Fruit fly (Drosophila melanogaster) whole organism, embryonic: Measurements from ENCODE around the gene CG15199.

Experiments used
- BEAF-32 ChIP-seq: fragments of 200-800 bp; sonication (Bioruptor generic); optimal IDR thresholded peaks from 3 replicates; lab custom pipeline; 2017; ENCODE audit warnings: missing biosample characterization, missing genetic modification characterization, mild to moderate bottlenecking, moderate library complexity, missing genetic modification reagents
- Bdp1 ChIP-seq: fragments of 200-800 bp; sonication (Bioruptor generic); optimal IDR thresholded peaks from 3 replicates; lab custom pipeline; 2016; ENCODE audit warnings: missing biosample characterization, missing genetic modification characterization
- CG12769 ChIP-seq: fragments of 200-800 bp; sonication (Bioruptor generic); optimal IDR thresholded peaks from 2 replicates; lab custom pipeline; 2019; ENCODE audit warnings: missing biosample characterization, mild to moderate bottlenecking, missing genetic modification characterization, moderate library complexity
- CG13624 ChIP-seq: fragments of 200-800 bp; sonication (Bioruptor generic); optimal IDR thresholded peaks from 2 replicates; lab custom pipeline; 2016; ENCODE audit warnings: missing biosample characterization, missing genetic modification characterization
- CG13894 ChIP-seq: fragments of 200-800 bp; sonication (Bioruptor generic); optimal IDR thresholded peaks from 3 replicates; lab custom pipeline; 2018; ENCODE audit warnings: missing biosample characterization, mild to moderate bottlenecking, missing genetic modification characterization, moderate library complexity
- CG1603 ChIP-seq: fragments of 200-800 bp; sonication (Bioruptor generic); optimal IDR thresholded peaks from 2 replicates; lab custom pipeline; 2019; ENCODE audit warnings: missing biosample characterization, mild to moderate bottlenecking, missing genetic modification characterization, moderate library complexity
- CG18476 ChIP-seq: fragments of 200-800 bp; sonication (Bioruptor generic); optimal IDR thresholded peaks from 2 replicates; lab custom pipeline; 2016; ENCODE audit warnings: missing biosample characterization, mild to moderate bottlenecking, missing genetic modification characterization
- CG2120 ChIP-seq: fragments of 200-800 bp; sonication (Bioruptor generic); optimal IDR thresholded peaks from 3 replicates; lab custom pipeline; 2016; ENCODE audit warnings: missing biosample characterization, missing genetic modification characterization
- CG2678 ChIP-seq: fragments of 200-800 bp; sonication (Bioruptor generic); optimal IDR thresholded peaks from 3 replicates; lab custom pipeline; 2019; ENCODE audit warnings: missing biosample characterization, mild to moderate bottlenecking, missing genetic modification characterization, moderate library complexity
- CG30020 ChIP-seq: fragments of 200-800 bp; optimal IDR thresholded peaks from 2 replicates; lab custom pipeline; 2019; ENCODE audit warnings: missing biosample characterization, mild to moderate bottlenecking, missing genetic modification characterization, moderate library complexity
- CG3726 ChIP-seq: fragments of 200-800 bp; sonication (Bioruptor generic); IDR thresholded peaks from 3 replicates; pipeline ENCODE4, ENCODE4 v1.3.6; 2022; ENCODE audit warnings: missing biosample characterization, missing genetic modification characterization
- CG7963 ChIP-seq: fragments of 200-800 bp; sonication (Bioruptor generic); IDR thresholded peaks from 3 replicates; pipeline ENCODE4 v1.3.6; 2022; ENCODE audit warnings: missing biosample characterization, missing genetic modification characterization; ENCODE audit not compliant: partially characterized antibody
- CG7987 ChIP-seq: fragments of 200-800 bp; sonication (Bioruptor generic); optimal IDR thresholded peaks from 2 replicates; lab custom pipeline; 2018; ENCODE audit warnings: missing biosample characterization, mild to moderate bottlenecking, missing genetic modification characterization, moderate library complexity
- CG8281 ChIP-seq: fragments of 200-800 bp; sonication (Bioruptor generic); optimal IDR thresholded peaks from 2 replicates; lab custom pipeline; 2018; ENCODE audit warnings: missing biosample characterization, mild to moderate bottlenecking, missing genetic modification characterization, moderate library complexity
- Doc3 ChIP-seq: fragments of 200-800 bp; sonication (Bioruptor generic); IDR thresholded peaks from 3 replicates; pipeline ENCODE4 v1.3.6; 2022; ENCODE audit warnings: missing biosample characterization, missing genetic modification characterization; ENCODE audit not compliant: partially characterized antibody
- Dp ChIP-seq: fragments of 200-800 bp; sonication (Bioruptor generic); optimal IDR thresholded peaks from 2 replicates; lab custom pipeline; 2018; ENCODE audit warnings: missing biosample characterization, mild to moderate bottlenecking, missing genetic modification characterization, moderate library complexity
- Hey ChIP-seq: fragments of 200-800 bp; sonication (Bioruptor generic); optimal IDR thresholded peaks from 3 replicates; lab custom pipeline; 2018; ENCODE audit warnings: missing biosample characterization, mild to moderate bottlenecking, missing genetic modification characterization
- Mad ChIP-seq: fragments of 200-800 bp; sonication (Bioruptor generic); optimal IDR thresholded peaks from 2 replicates; lab custom pipeline; 2016; ENCODE audit warnings: missing biosample characterization, missing genetic modification characterization
- NfI ChIP-seq: fragments of 200-800 bp; sonication (Bioruptor generic); optimal IDR thresholded peaks from 3 replicates; lab custom pipeline; 2018; ENCODE audit warnings: missing biosample characterization, mild to moderate bottlenecking, missing genetic modification characterization, moderate library complexity
- PHDP ChIP-seq: fragments of 200-800 bp; sonication (Bioruptor generic); optimal IDR thresholded peaks from 3 replicates; lab custom pipeline; 2018; ENCODE audit warnings: missing biosample characterization, mild to moderate bottlenecking, missing genetic modification characterization, moderate library complexity
- Ravus ChIP-seq: fragments of 200-800 bp; sonication (Bioruptor generic); IDR thresholded peaks from 2 replicates; pipeline ENCODE4 v1.3.6; 2022; ENCODE audit warnings: missing biosample characterization, missing genetic modification characterization
- Rx ChIP-seq: fragments of 200-800 bp; sonication (Bioruptor generic); IDR thresholded peaks from 2 replicates; pipeline ENCODE4 v1.3.6; 2022; ENCODE audit warnings: missing biosample characterization, missing genetic modification characterization
- Sry-β ChIP-seq: fragments of 200-800 bp; sonication (Bioruptor generic); optimal IDR thresholded peaks from 2 replicates; lab custom pipeline; 2018; ENCODE audit warnings: missing biosample characterization, mild to moderate bottlenecking, missing genetic modification characterization, moderate library complexity
- Sry-δ ChIP-seq: fragments of 200-800 bp; sonication (Bioruptor generic); optimal IDR thresholded peaks from 2 replicates; lab custom pipeline; 2016; ENCODE audit warnings: missing biosample characterization, missing genetic modification characterization
- Xbp1 ChIP-seq: fragments of 200-800 bp; sonication (Bioruptor generic); optimal IDR thresholded peaks from 3 replicates; lab custom pipeline; 2016; ENCODE audit warnings: missing biosample characterization, mild to moderate bottlenecking, missing genetic modification characterization
- ase ChIP-seq: fragments of 200-800 bp; sonication (Bioruptor generic); IDR thresholded peaks from 3 replicates; pipeline ENCODE4 v1.3.6; 2022; ENCODE audit warnings: missing biosample characterization, missing genetic modification characterization
- bbx ChIP-seq: fragments of 200-800 bp; sonication (Bioruptor generic); IDR thresholded peaks from 2 replicates; pipeline ENCODE4 v1.3.6; 2022; ENCODE audit warnings: missing biosample characterization, missing genetic modification characterization; ENCODE audit not compliant: partially characterized antibody
- dm ChIP-seq: fragments of 200-800 bp; sonication (Bioruptor generic); optimal IDR thresholded peaks from 3 replicates; lab custom pipeline; 2016; ENCODE audit warnings: missing biosample characterization, missing genetic modification characterization
- ems ChIP-seq: fragments of 200-800 bp; sonication (Bioruptor generic); optimal IDR thresholded peaks from 3 replicates; lab custom pipeline; 2016; ENCODE audit warnings: missing biosample characterization, missing genetic modification characterization
- en ChIP-seq: fragments of 200-800 bp; sonication (Bioruptor generic); optimal IDR thresholded peaks from 2 replicates; lab custom pipeline; 2016; ENCODE audit warnings: missing biosample characterization, missing genetic modification characterization
- fd64A ChIP-seq: fragments of 200-800 bp; sonication (Bioruptor generic); optimal IDR thresholded peaks from 3 replicates; lab custom pipeline; 2018; ENCODE audit warnings: missing biosample characterization, mild to moderate bottlenecking, missing genetic modification characterization
- gcm ChIP-seq: fragments of 200-800 bp; sonication (Bioruptor generic); optimal IDR thresholded peaks from 2 replicates; lab custom pipeline; 2019; ENCODE audit warnings: missing biosample characterization, mild to moderate bottlenecking, missing genetic modification characterization, moderate library complexity
- gcm2 ChIP-seq: fragments of 200-800 bp; sonication (Bioruptor generic); optimal IDR thresholded peaks from 2 replicates; lab custom pipeline; 2016; ENCODE audit warnings: missing biosample characterization, missing genetic modification characterization
- ham ChIP-seq: fragments of 200-800 bp; sonication (Bioruptor generic); IDR thresholded peaks from 2 replicates; pipeline ENCODE4 v1.3.6; 2022; ENCODE audit warnings: missing biosample characterization, missing genetic modification characterization
- ind ChIP-seq: fragments of 200-800 bp; sonication (Bioruptor generic); optimal IDR thresholded peaks from 3 replicates; lab custom pipeline; 2016; ENCODE audit warnings: missing biosample characterization, missing genetic modification characterization
- jumu ChIP-seq: fragments of 200-800 bp; sonication (Bioruptor generic); optimal IDR thresholded peaks from 3 replicates; lab custom pipeline; 2016; ENCODE audit warnings: missing biosample characterization, missing genetic modification characterization
- lmd ChIP-seq: fragments of 200-800 bp; sonication (Bioruptor generic); IDR thresholded peaks from 2 replicates; pipeline ENCODE4 v1.3.6; 2022; ENCODE audit warnings: missing biosample characterization, missing genetic modification characterization
- lov ChIP-seq, 2 experiments: fragments of 200-800 bp in 1 of 2; fragments of >200 bp in 1 of 2; sonication (Bioruptor generic) in 1 of 2; IDR thresholded peaks in 1 of 2; optimal IDR thresholded peaks in 1 of 2; 2 replicates in 1 of 2; 3 replicates in 1 of 2; pipeline versions ENCODE4 v1.3.6 to Lab custom; 2017 to 2022; ENCODE audit warnings: missing biosample characterization in 1 of 2, missing genetic modification characterization in 1 of 2
- odd ChIP-seq: fragments of 200-800 bp; sonication (Bioruptor generic); optimal IDR thresholded peaks from 2 replicates; lab custom pipeline; 2017; ENCODE audit warnings: missing biosample characterization, mild to moderate bottlenecking, missing genetic modification characterization
- pb ChIP-seq: fragments of 200-800 bp; sonication (Bioruptor generic); optimal IDR thresholded peaks from 3 replicates; lab custom pipeline; 2016; ENCODE audit warnings: missing biosample characterization, missing genetic modification characterization
- pfk ChIP-seq: fragments of 200-800 bp; sonication (Bioruptor generic); optimal IDR thresholded peaks from 2 replicates; lab custom pipeline; 2018; ENCODE audit warnings: missing biosample characterization, mild to moderate bottlenecking, missing genetic modification characterization, moderate library complexity
- phol ChIP-seq: fragments of 200-800 bp; sonication (Bioruptor generic); optimal IDR thresholded peaks from 3 replicates; lab custom pipeline; 2018; ENCODE audit warnings: missing biosample characterization, mild to moderate bottlenecking, missing genetic modification characterization, moderate library complexity
- prd ChIP-seq, 3 experiments: fragments of >200 bp in 2 of 3; fragments of 200-800 bp in 1 of 3; sonication (Bioruptor generic) in 1 of 3; optimal IDR thresholded peaks in 2 of 3; IDR thresholded peaks in 1 of 3; 2 replicates in 2 of 3; 3 replicates in 1 of 3; pipeline versions ENCODE4 v1.3.6 to Lab custom; 2017 to 2022; ENCODE audit warnings: missing biosample characterization in 1 of 3, missing genetic modification characterization in 1 of 3
- pzg ChIP-seq: fragments of 200-800 bp; sonication (Bioruptor generic); optimal IDR thresholded peaks from 3 replicates; lab custom pipeline; 2018; ENCODE audit warnings: missing biosample characterization, mild to moderate bottlenecking, missing genetic modification characterization, moderate library complexity
- ro ChIP-seq: fragments of 200-800 bp; sonication (Bioruptor generic); IDR thresholded peaks from 2 replicates; pipeline ENCODE4 v1.3.6; 2022; ENCODE audit warnings: missing biosample characterization, missing genetic modification characterization
- row ChIP-seq: fragments of 200-800 bp; sonication (Bioruptor generic); IDR thresholded peaks from 3 replicates; pipeline ENCODE4 v1.3.6; 2022; ENCODE audit warnings: missing biosample characterization, missing genetic modification characterization
- sd ChIP-seq: fragments of 200-800 bp; sonication (Bioruptor generic); optimal IDR thresholded peaks from 3 replicates; lab custom pipeline; 2018; ENCODE audit warnings: missing biosample characterization, mild to moderate bottlenecking, missing genetic modification characterization, moderate library complexity
- seq ChIP-seq: fragments of 200-800 bp; sonication (Bioruptor generic); IDR thresholded peaks from 2 replicates; pipeline ENCODE4 v1.3.6; 2022; ENCODE audit warnings: missing biosample characterization, missing genetic modification characterization
- sob ChIP-seq: fragments of 200-800 bp; sonication (Bioruptor generic); IDR thresholded peaks from 2 replicates; pipeline ENCODE4 v1.3.6; 2022; ENCODE audit warnings: missing biosample characterization, missing genetic modification characterization
- vvl ChIP-seq: fragments of 200-800 bp; sonication (Bioruptor generic); IDR thresholded peaks from 2 replicates; pipeline ENCODE4 v1.3.6; 2022; ENCODE audit warnings: missing biosample characterization, missing genetic modification characterization

The CG15199 gene

DNA sequence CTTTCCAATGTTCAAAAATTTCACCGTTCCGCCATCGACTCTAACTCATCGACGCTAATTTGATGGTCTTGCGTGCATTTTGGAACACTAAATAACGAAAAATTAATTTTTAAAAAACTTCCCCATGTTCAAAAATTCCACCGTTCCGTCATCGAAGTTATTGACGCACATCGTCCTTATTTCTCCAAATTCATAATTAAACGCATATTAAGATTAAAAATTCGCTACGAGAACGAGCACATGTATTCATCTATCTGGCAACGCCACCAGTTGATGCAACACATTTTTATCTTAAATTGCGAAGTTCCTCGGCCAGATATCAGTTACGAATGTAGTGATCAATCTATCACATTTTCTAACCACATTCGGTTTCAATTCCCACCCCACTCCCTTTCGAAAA, 7.6 kb upstream of the CG15199 start, which contains the start of gene Lint-1 (continued):
- TF ChIP-seq ems = no peak
- no peak for TF ChIP-seq lov (optimal IDR thresholded peaks at IDR 0.05; lab: Kevin White, UChicago)
- TF ChIP-seq lov (GFP tag; IDR thresholded peaks at IDR 0.05; lab: Robert Waterston, UW) = no peak
- TF ChIP-seq ham (GFP tag; lab: Robert Waterston, UW) = no peak
- no peak for TF ChIP-seq en
- TF ChIP-seq Rx (GFP tag; lab: Robert Waterston, UW) = no peak
- TF ChIP-seq dm = peak; percentile 32
- TF ChIP-seq Bdp1 (GFP tag; lab: Kevin White, UChicago) = no peak
- no peak for TF ChIP-seq sd (tag; lab: Kevin White, UChicago)
- TF ChIP-seq Hey (tag; lab: Kevin White, UChicago) = no peak
- TF ChIP-seq CG30020 (tag; lab: Kevin White, UChicago) = peak; percentile 68
- no peak for TF ChIP-seq gcm2 (GFP tag; lab: Kevin White, UChicago)
- TF ChIP-seq sob = 0 out of 2 replicates have a peak, but pooled peaks have one; percentile 17
- TF ChIP-seq CG8281 (tag; lab: Kevin White, UChicago) = no peak
- TF ChIP-seq ind (GFP tag; lab: Kevin White, UChicago) = peak; percentile 10
- TF ChIP-seq lmd (GFP tag; lab: Robert Waterston, UW) = peak; percentile 20; the same call in 1 of the 2 replicates
- TF ChIP-seq Ravus = no peak
- TF ChIP-seq Sry-β (GFP tag; lab: Kevin White, UChicago) = no peak
- peak; percentile 49 for TF ChIP-seq Xbp1
- TF ChIP-seq CG2120 (GFP tag; lab: Kevin White, UChicago) = peak; percentile 51
- no peak for TF ChIP-seq prd (optimal IDR thresholded peaks at IDR 0.05; lab: Kevin White, UChicago)
- TF ChIP-seq prd (GFP tag; IDR thresholded peaks at IDR 0.05; lab: Robert Waterston, UW) = peak; percentile 46; the same call in 1 of the 3 replicates
- TF ChIP-seq odd (GFP tag; lab: Kevin White, UChicago) = no peak
- no peak for TF ChIP-seq pb (GFP tag; lab: Kevin White, UChicago)
- TF ChIP-seq CG13624 (GFP tag; lab: Kevin White, UChicago) = peak; percentile 23
- peak; percentile 85 for TF ChIP-seq pfk
- TF ChIP-seq Doc3 (GFP tag; lab: Robert Waterston, UW) = no peak
- no peak for TF ChIP-seq gcm (GFP tag; lab: Kevin White, UChicago)
- TF ChIP-seq CG3726 (GFP tag; lab: Robert Waterston, UW) = no peak
- no peak for TF ChIP-seq PHDP (tag; lab: Kevin White, UChicago)
- peak; percentile 0 for TF ChIP-seq CG12769 (tag; lab: Kevin White, UChicago)
- peak; percentile 42; the same call in 1 of the 2 replicates for TF ChIP-seq vvl (GFP tag; lab: Robert Waterston, UW)
- TF ChIP-seq fd64A (GFP tag; lab: Kevin White, UChicago) = no peak
- TF ChIP-seq row (GFP tag; lab: Robert Waterston, UW) = peak; percentile 56
- TF ChIP-seq CG1603 (tag; lab: Kevin White, UChicago) = peak; percentile 94
- peak; percentile 11 for TF ChIP-seq Mad (GFP tag; lab: Kevin White, UChicago)
- TF ChIP-seq seq = 0 out of 2 replicates have a peak, but pooled peaks have one; percentile 25
- TF ChIP-seq CG7963 (GFP tag; lab: Robert Waterston, UW) = no peak
- TF ChIP-seq CG2678 (tag; lab: Kevin White, UChicago) = peak; percentile 18
- no peak for TF ChIP-seq ro
- no peak for TF ChIP-seq ase (GFP tag; lab: Robert Waterston, UW)
- no peak for TF ChIP-seq Dp
- peak; percentile 37 for TF ChIP-seq BEAF-32 (GFP tag; lab: Kevin White, UChicago)
- TF ChIP-seq CG13894 (tag; lab: Kevin White, UChicago) = no peak
- TF ChIP-seq CG7987 = no peak
- TF ChIP-seq NfI (GFP tag; lab: Kevin White, UChicago) = peak; percentile 7
- peak; percentile 33 for TF ChIP-seq Sry-δ
- peak; percentile 29 for TF ChIP-seq pzg
- no peak for TF ChIP-seq bbx (GFP tag; lab: Robert Waterston, UW)
- no peak for TF ChIP-seq CG18476 (GFP tag; lab: Kevin White, UChicago)
- peak; percentile 7 for TF ChIP-seq jumu (GFP tag; lab: Kevin White, UChicago)
- peak; percentile 11 for TF ChIP-seq phol (tag; lab: Kevin White, UChicago)
